Worm (Caenorhabditis elegans) whole organism, early embryonic: ENCODE results near the gene W05B2.2.

ENCODE experiments used
- aly-1 ChIP-seq: sonication (generic microtip); optimal IDR thresholded peaks from 2 replicates; lab custom pipeline; 2016; ENCODE audit warnings: missing genetic modification characterization, missing compliant biosample characterization
- ama-1 ChIP-seq: fragments of 150-350 bp; optimal IDR thresholded peaks from 2 replicates; lab custom pipeline; 2014
- ceh-36 ChIP-seq: sonication (generic microtip); optimal IDR thresholded peaks from 2 replicates; lab custom pipeline; 2016; ENCODE audit warnings: missing genetic modification characterization, inconsistent platforms, missing compliant biosample characterization
- pes-1 ChIP-seq: fragments of 200-800 bp; sonication (Bioruptor generic); IDR thresholded peaks from 2 replicates; pipeline ENCODE4 v1.3.6; 2022; ENCODE audit warnings: missing genetic modification reagents, missing genetic modification characterization, missing compliant biosample characterization
- sea-1 ChIP-seq: fragments of 200-800 bp; sonication (Bioruptor generic); conservative IDR thresholded peaks from 2 replicates; pipeline ENCODE4 v1.3.6; 2022; ENCODE audit warnings: missing genetic modification characterization, missing compliant biosample characterization
- tbx-37 ChIP-seq: fragments of 200-800 bp; sonication (Bioruptor generic); conservative IDR thresholded peaks from 2 replicates; pipeline ENCODE4 v1.3.6; 2022; ENCODE audit warnings: missing genetic modification reagents, missing genetic modification characterization, missing compliant biosample characterization

DNA sequence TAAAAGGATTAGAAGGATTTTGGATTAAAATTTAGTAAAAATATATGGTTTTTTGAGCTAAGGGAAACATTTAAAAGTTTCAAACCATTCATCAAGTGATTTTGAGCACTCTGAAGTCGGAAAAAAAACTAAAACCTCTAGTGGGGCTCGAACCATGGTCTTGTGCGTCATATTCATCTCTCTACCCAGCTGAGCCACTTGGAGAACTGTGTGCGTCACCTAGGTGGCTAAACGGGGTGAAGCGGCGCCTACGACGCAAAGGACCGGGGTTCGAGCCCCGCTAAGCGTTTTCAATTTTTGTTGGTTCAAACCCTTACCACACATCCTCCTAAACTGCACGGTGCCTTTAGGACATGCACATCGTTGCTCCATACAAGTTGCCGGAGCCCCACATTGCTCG is 6.5 kb downstream of the W05B2.2 start:
- TF ChIP-seq aly-1 (no peak), ceh-36 (no peak), pes-1 (no peak), ama-1 (lab: Kevin White, UChicago) (no peak), tbx-37 (no peak), sea-1 (GFP tag; lab: Robert Waterston, UW) (no peak)
